Worm (Caenorhabditis elegans) whole organism, L1 larva: Measurements from ENCODE around the gene rpl-34.

ENCODE experiments used
- ama-1 ChIP-seq: fragments of 150-350 bp; optimal IDR thresholded peaks from 2 replicates; lab custom pipeline; 2014
- ceh-82 ChIP-seq, 3 experiments: fragments of 150-350 bp in 1 of 3; sonication (generic microtip) in 2 of 3; optimal IDR thresholded peaks; 2 replicates each; lab custom pipeline; 2014 to 2017; ENCODE audit warnings: missing biosample characterization in 3 of 3, missing genetic modification characterization in 3 of 3
- dpl-1 ChIP-seq, 3 experiments: fragments of 150-350 bp in 2 of 3; sonication (generic microtip) in 1 of 3; optimal IDR thresholded peaks; 2 replicates each; lab custom pipeline; 2014 to 2017; ENCODE audit warnings: missing biosample characterization in 3 of 3, missing genetic modification characterization in 3 of 3, missing genetic modification reagents in 3 of 3
- elt-2 ChIP-seq: sonication (generic microtip); optimal IDR thresholded peaks from 2 replicates; lab custom pipeline; 2016; ENCODE audit warnings: missing genetic modification characterization, mild to moderate bottlenecking, inconsistent platforms, missing compliant biosample characterization, missing genetic modification reagents
- fkh-4 ChIP-seq: sonication (generic microtip); optimal IDR thresholded peaks from 2 replicates; lab custom pipeline; 2016; ENCODE audit warnings: missing compliant biosample characterization, missing genetic modification characterization, borderline replicate concordance
- isw-1 ChIP-seq: fragments of 200-800 bp; sonication (Bioruptor generic); IDR thresholded peaks from 2 replicates; pipeline ENCODE4 v1.3.6; 2022; ENCODE audit warnings: missing genetic modification characterization, missing compliant biosample characterization
- nhr-12 ChIP-seq: sonication (generic microtip); optimal IDR thresholded peaks from 2 replicates; lab custom pipeline; 2017; ENCODE audit warnings: missing biosample characterization, missing genetic modification characterization
- nhr-19 ChIP-seq: fragments of 200-800 bp; sonication (Bioruptor generic); conservative IDR thresholded peaks from 2 replicates; pipeline ENCODE4 v1.3.6; 2022; ENCODE audit warnings: missing genetic modification characterization, missing compliant biosample characterization
- nhr-28 ChIP-seq: fragments of 150-350 bp; optimal IDR thresholded peaks from 2 replicates; lab custom pipeline; 2014; ENCODE audit warnings: missing biosample characterization, missing genetic modification characterization
- pqm-1 ChIP-seq: sonication (generic microtip); optimal IDR thresholded peaks from 3 replicates; lab custom pipeline; 2017; ENCODE audit warnings: missing biosample characterization, missing genetic modification characterization
- ztf-11 ChIP-seq, 2 experiments: sonication (generic microtip); optimal IDR thresholded peaks; 2 replicates each; lab custom pipeline; 2016 to 2017; ENCODE audit warnings: missing genetic modification characterization in 2 of 2, missing biosample characterization in 1 of 2, missing compliant biosample characterization in 1 of 2

- TF ChIP-seq ceh-82 (tag; optimal IDR thresholded peaks at IDR 0.05; lab: Kevin White, UChicago) (no peak), ama-1 (lab: Kevin White, UChicago) (no peak), nhr-19 (GFP tag; lab: Robert Waterston, UW) (no peak), isw-1 (GFP tag; lab: Robert Waterston, UW) (no peak), pqm-1 (tag; lab: Kevin White, UChicago) (no peak), nhr-28 (tag; lab: Kevin White, UChicago) (no peak), ztf-11 (tag; optimal IDR thresholded peaks at IDR 0.05; lab: Kevin White, UChicago) (no peak), nhr-12 (tag; lab: Kevin White, UChicago) (no peak), dpl-1 (GFP tag; optimal IDR thresholded peaks at IDR 0.05; lab: Kevin White, UChicago) (no peak), elt-2 (tag; lab: Kevin White, UChicago) (no peak), fkh-4 (tag; lab: Kevin White, UChicago) (no peak)
Observed at ce11 chrIV:12261353-12261752, 7.4 kb upstream of the rpl-34 start, which contains the start of gene sre-14.
